Worm (Caenorhabditis elegans): Measurements from ENCODE around the gene abu-15.

DNA sequence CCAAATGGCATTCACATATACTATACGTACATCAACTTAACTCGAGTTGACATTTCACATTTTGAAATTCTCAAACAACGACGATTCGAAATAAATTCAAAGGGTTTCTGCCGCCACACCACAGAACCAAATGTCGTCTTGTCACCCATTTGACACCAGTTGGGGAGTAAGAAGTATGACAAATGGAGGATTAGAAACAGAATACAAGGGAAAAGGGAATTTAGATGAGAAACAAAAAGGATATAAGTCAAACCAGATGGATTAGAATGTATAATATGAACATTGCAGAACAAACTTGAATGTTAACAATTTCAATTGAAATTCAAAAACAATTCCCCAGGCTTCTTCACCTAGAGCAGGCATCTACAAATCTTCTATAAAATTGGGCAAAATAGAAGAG is 43.3 kb downstream of the abu-15 start:
- TF ChIP-seq ref-1 (GFP tag; conservative IDR thresholded peaks at IDR 0.05) (no peak), tab-1 (GFP tag; IDR thresholded peaks at IDR 0.05) (no peak), ztf-23 (GFP tag; IDR thresholded peaks at IDR 0.05) (no peak), ztf-29 (GFP tag; IDR thresholded peaks at IDR 0.05) (no peak), med-1 (GFP tag; optimal IDR thresholded peaks at IDR 0.05; ENCODE audit: insufficient read depth) (no peak), cog-1 (tag; optimal IDR thresholded peaks at IDR 0.05) (no peak), flt-1 (GFP tag; IDR thresholded peaks at IDR 0.05) (no peak)

Measured in whole organism, midembryonic.